Fruit fly (Drosophila melanogaster): ENCODE measurements around the gene TwdlE.

Gene TwdlE

dm6 chr2L:7855108-7855507 lies 5.5 kb downstream of the TwdlE start, which contains the start of gene CG14535:
Gene CG14535, minus strand, starts transcription at chr2L:7855475.
- TF ChIP-seq Dll (optimal IDR thresholded peaks at IDR 0.05) (no peak), usp (GFP tag; optimal IDR thresholded peaks at IDR 0.05) (no peak), pan (optimal IDR thresholded peaks at IDR 0.05) (no peak), psq (optimal IDR thresholded peaks at IDR 0.05) (no peak)

DNA sequence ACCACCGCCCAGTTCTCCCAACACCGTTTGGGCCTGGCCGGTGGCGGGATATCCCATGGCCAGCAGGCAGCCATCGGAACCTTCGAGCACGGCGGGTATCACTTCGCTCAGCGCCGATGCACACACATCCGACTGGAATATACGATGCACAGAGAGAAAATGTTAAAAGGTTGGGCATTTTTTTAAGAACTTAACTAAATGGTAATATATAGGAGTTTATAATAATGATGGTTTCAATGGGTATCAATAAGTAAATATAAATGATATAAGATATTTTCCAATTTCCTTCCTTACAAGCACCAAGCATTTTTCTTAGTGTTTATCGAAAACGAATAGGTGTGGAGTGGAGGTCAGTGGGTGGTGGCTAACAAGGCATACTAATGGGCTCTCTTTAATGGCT lies 9.0 kb downstream of the TwdlE start:
- no peak for TF ChIP-seq EcR (GFP tag; optimal IDR thresholded peaks at IDR 0.05)
- TF ChIP-seq CG8478 (optimal IDR thresholded peaks at IDR 0.05): no peak
- TF ChIP-seq pan (optimal IDR thresholded peaks at IDR 0.05): no peak
- TF ChIP-seq usp (GFP tag; optimal IDR thresholded peaks at IDR 0.05): no peak
- no peak for TF ChIP-seq Dll (optimal IDR thresholded peaks at IDR 0.05)
- TF ChIP-seq psq (optimal IDR thresholded peaks at IDR 0.05): no peak

- no peak for TF ChIP-seq EcR (GFP tag; optimal IDR thresholded peaks at IDR 0.05)
- TF ChIP-seq CG8478 (optimal IDR thresholded peaks at IDR 0.05): no peak
- TF ChIP-seq psq (optimal IDR thresholded peaks at IDR 0.05): no peak
- TF ChIP-seq Dll (optimal IDR thresholded peaks at IDR 0.05): no peak
- TF ChIP-seq pan (optimal IDR thresholded peaks at IDR 0.05): no peak
- no peak for TF ChIP-seq usp (GFP tag; optimal IDR thresholded peaks at IDR 0.05)
Observed at dm6 chr2L:7850406-7850805, 10.2 kb downstream of the TwdlE start.

- TF ChIP-seq CG8478 (optimal IDR thresholded peaks at IDR 0.05) (no peak), usp (GFP tag; optimal IDR thresholded peaks at IDR 0.05) (no peak), Dll (optimal IDR thresholded peaks at IDR 0.05) (no peak), EcR (GFP tag; optimal IDR thresholded peaks at IDR 0.05) (no peak), psq (optimal IDR thresholded peaks at IDR 0.05) (no peak), pan (optimal IDR thresholded peaks at IDR 0.05) (no peak)
Observed at dm6 chr2L:7849472-7849871, 11.2 kb downstream of the TwdlE start.

dm6 chr2L:7841244-7841643 lies 19.4 kb downstream of the TwdlE start:
- TF ChIP-seq psq (optimal IDR thresholded peaks at IDR 0.05) (no peak), usp (GFP tag; optimal IDR thresholded peaks at IDR 0.05) (no peak), Dll (optimal IDR thresholded peaks at IDR 0.05) (no peak), CG8478 (optimal IDR thresholded peaks at IDR 0.05) (no peak), EcR (GFP tag; optimal IDR thresholded peaks at IDR 0.05) (no peak), pan (optimal IDR thresholded peaks at IDR 0.05) (no peak)

- TF ChIP-seq CG8478 (optimal IDR thresholded peaks at IDR 0.05): no peak
- TF ChIP-seq Dll (optimal IDR thresholded peaks at IDR 0.05): no peak
- TF ChIP-seq EcR (GFP tag; optimal IDR thresholded peaks at IDR 0.05): no peak
Observed at dm6 chr2L:7840152-7840551, 20.5 kb downstream of the TwdlE start, which contains the start of gene CG14537. Gene CG14537, plus strand, starts transcription at chr2L:7840452.

DNA sequence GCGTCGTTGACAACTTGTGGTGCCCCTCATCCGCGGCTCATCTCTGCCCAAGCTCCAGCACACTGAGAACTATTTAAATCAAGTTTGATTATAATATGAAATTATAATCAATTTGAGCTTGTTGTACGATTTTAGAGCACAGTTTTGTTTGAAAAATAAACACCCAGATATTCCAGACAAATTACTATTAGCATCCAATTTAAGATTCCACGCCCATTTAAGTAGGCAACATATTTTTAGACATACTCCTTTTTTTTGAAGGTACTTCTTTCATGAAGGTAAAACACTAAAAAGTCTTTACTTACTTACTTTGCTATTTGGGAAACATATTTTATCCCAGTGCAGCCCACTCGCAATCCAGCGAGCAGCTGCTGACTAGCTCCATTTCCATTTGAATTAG lies 22.6 kb downstream of the TwdlE start:
- TF ChIP-seq CG8478 (optimal IDR thresholded peaks at IDR 0.05) (no peak), Dll (optimal IDR thresholded peaks at IDR 0.05) (no peak), usp (GFP tag; optimal IDR thresholded peaks at IDR 0.05) (no peak), EcR (GFP tag; optimal IDR thresholded peaks at IDR 0.05) (no peak), psq (optimal IDR thresholded peaks at IDR 0.05) (no peak), pan (optimal IDR thresholded peaks at IDR 0.05) (no peak)

DNA sequence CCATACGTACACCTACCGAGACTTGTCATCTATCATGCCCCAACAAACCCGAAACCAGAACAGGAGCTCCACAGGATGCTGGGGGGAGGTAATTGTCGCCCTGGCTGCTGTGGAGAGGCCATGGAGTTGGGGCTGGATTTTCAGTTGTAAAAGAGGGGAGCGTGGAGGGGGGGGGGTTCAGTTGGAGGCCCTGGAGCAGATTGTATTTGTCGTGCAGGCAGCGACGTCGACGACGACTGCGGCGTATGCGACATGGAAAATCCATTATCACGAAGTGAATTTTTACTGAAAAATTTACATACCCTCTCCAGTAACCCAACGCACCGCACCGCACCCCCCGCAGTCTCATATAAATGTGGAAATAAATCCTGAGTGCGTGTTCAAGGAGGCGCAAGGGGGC lies 27.0 kb downstream of the TwdlE start:
- TF ChIP-seq CG8478 (optimal IDR thresholded peaks at IDR 0.05) (no peak), usp (GFP tag; optimal IDR thresholded peaks at IDR 0.05) (no peak), EcR (GFP tag; optimal IDR thresholded peaks at IDR 0.05) (no peak), pan (optimal IDR thresholded peaks at IDR 0.05) (no peak), psq (optimal IDR thresholded peaks at IDR 0.05) (no peak), Dll (optimal IDR thresholded peaks at IDR 0.05) (no peak)

dm6 chr2L:7833238-7833637 lies 27.4 kb downstream of the TwdlE start:
- no peak for TF ChIP-seq pan (optimal IDR thresholded peaks at IDR 0.05)
- no peak for TF ChIP-seq CG8478 (optimal IDR thresholded peaks at IDR 0.05)
- TF ChIP-seq EcR (GFP tag; optimal IDR thresholded peaks at IDR 0.05): no peak
- TF ChIP-seq usp (GFP tag; optimal IDR thresholded peaks at IDR 0.05): no peak
- no peak for TF ChIP-seq Dll (optimal IDR thresholded peaks at IDR 0.05)
- TF ChIP-seq psq (optimal IDR thresholded peaks at IDR 0.05): no peak

DNA sequence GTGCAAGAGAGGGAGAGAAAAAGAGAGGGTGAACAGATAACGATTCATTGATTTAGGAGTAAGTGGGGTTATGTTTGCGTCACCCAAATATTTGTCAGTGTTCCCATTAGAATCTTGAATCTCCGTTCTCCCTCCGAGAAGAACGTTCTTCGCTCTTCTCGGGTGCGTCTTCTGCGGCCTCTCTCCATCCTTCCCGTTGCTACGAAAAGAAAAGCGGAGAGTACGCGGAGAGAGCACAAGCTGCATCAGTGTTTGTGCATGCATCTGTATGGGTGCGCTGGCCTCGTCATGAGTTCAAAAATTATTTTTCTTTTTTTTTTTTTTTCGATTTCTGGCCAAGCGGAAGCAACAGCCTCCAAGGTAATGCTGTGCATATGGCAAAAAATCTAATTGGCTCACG lies 31.7 kb downstream of the TwdlE start:
- no peak for TF ChIP-seq Dll (optimal IDR thresholded peaks at IDR 0.05)
- no peak for TF ChIP-seq pan (optimal IDR thresholded peaks at IDR 0.05)
- TF ChIP-seq CG8478 (optimal IDR thresholded peaks at IDR 0.05): no peak
- TF ChIP-seq usp (GFP tag; optimal IDR thresholded peaks at IDR 0.05): no peak
- TF ChIP-seq psq (optimal IDR thresholded peaks at IDR 0.05): no peak
- TF ChIP-seq EcR (GFP tag; optimal IDR thresholded peaks at IDR 0.05): no peak

dm6 chr2L:7828231-7828630 lies 32.4 kb downstream of the TwdlE start:
- TF ChIP-seq CG8478 (optimal IDR thresholded peaks at IDR 0.05) (peak; percentile 95), pan (optimal IDR thresholded peaks at IDR 0.05) (no peak)

dm6 chr2L:7827045-7828004 lies 33.3 kb downstream of the TwdlE start, which contains the start of the genes Rack1 and mts:
Gene Rack1, minus strand, starts transcription at chr2L:7827315.
Gene mts, plus strand, starts transcription at chr2L:7827650.
- no peak for TF ChIP-seq Dll (optimal IDR thresholded peaks at IDR 0.05)
- no peak for TF ChIP-seq usp (GFP tag; optimal IDR thresholded peaks at IDR 0.05)
- TF ChIP-seq CG8478 (optimal IDR thresholded peaks at IDR 0.05): no peak
- TF ChIP-seq psq (optimal IDR thresholded peaks at IDR 0.05): no peak
- no peak for TF ChIP-seq EcR (GFP tag; optimal IDR thresholded peaks at IDR 0.05)
- no peak for TF ChIP-seq pan (optimal IDR thresholded peaks at IDR 0.05)
